Fruit fly (Drosophila melanogaster): Measurements from ENCODE around the gene vls.
A peak's percentile ranks its signal among the peaks of the same experiment; 100 is the strongest.

Gene vls

DNA sequence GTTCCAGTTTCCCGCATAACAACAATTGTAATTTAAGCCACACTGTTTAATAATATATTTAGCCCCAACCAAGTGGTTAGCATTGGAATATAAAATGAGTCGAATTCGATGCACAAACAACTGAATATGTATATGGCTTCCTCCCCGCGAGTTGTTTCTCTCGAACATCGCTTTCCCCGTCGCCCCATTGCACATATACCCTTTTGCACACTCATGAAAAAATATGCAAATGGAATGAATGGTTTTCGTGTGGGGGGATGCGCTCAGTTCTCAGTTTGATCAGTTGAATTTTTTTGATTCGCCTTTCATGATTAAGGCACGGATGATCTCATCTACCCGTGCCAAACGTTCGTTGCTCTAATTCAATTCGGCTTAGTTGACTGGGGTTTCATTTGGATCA lies 15.3 kb upstream of the vls start:
- TF ChIP-seq CrebA (GFP tag; optimal IDR thresholded peaks at IDR 0.05; ENCODE audit: borderline replicate concordance) (no peak), Mio (GFP tag; optimal IDR thresholded peaks at IDR 0.05) (no peak), HLH106 (tag; optimal IDR thresholded peaks at IDR 0.05) (no peak), dsf (GFP tag; optimal IDR thresholded peaks at IDR 0.05; ENCODE audit: borderline replicate concordance) (no peak), Hr83 (GFP tag; optimal IDR thresholded peaks at IDR 0.05; ENCODE audit: poor library complexity, severe bottlenecking) (peak; percentile 8)

DNA sequence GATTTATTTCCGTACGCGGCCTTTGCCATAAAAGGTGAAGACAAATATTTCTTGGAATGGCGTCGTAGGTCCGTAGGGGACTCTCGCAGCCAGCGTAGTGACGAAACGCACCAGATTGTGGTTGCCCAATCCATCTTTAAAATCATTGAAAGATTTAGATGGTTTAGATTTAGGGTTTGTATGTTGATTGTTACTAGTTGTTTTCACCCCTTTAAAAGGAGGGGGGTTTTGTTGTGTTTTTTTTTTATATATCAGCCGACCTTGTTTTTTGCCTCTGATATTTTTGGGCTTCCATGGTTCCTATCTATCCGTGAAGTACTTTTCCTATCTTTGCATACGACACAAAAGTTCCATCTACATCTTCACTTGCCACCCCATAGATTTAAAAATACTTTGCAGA lies 13.4 kb upstream of the vls start:
- TF ChIP-seq Rel (GFP tag; optimal IDR thresholded peaks at IDR 0.05) (no peak), Rel (tag; optimal IDR thresholded peaks at IDR 0.05) (peak; percentile 24), foxo (GFP tag; optimal IDR thresholded peaks at IDR 0.05) (peak in 1 of 2 experiments; percentile 38), OdsH (GFP tag; optimal IDR thresholded peaks at IDR 0.05) (peak; percentile 14), Hr83 (GFP tag; optimal IDR thresholded peaks at IDR 0.05; ENCODE audit: poor library complexity, severe bottlenecking) (no peak), fru (GFP tag; optimal IDR thresholded peaks at IDR 0.05) (peak; percentile 35), lola (GFP tag; optimal IDR thresholded peaks at IDR 0.05) (no peak), rgr (GFP tag; optimal IDR thresholded peaks at IDR 0.05) (peak; percentile 17), br (GFP tag; optimal IDR thresholded peaks at IDR 0.05) (peak; percentile 25)

DNA sequence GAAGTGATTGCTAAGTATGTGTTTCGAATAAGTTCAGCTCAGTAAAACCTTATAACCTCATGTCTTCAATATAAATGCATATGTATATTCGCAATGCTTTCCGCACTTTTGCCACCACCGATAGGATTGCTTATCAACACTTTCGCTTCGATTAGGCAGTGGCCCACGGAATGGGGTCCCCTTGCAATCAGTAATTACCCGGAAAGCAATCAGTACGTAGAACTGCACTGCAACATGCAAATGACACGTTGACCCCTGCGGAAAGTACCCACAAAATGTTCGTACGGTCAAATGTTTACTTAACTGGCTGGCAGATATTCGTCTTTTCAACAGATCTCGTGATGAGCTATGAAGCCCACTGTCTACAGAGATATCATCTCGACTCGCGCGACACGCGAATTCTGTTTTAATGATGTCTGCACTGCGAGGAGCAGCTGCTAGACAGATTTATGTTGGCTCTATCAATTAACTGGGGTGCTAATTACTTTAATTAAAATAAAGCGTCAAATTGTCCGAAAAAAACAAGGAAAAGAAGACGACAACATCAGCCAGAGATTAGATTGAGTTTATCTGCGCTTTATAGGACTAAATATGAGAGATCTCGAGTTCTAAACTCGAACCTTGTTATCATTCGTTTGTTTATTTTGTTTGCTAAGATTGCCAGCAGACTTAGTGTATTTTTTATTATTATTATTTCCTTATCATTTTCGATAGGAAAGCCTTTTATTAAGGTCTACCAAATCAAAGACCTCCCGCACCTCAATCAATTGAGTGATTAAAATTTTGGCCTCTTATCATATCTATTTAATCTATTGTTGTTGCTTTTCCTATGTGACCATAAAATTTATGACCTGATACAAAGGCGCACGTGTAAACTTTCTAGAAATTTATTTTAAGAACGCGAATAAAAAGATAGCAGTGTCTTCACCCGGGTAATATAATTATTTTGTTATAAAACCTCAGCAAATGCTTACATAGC lies 12.2 kb upstream of the vls start:
- TF ChIP-seq sage (GFP tag; optimal IDR thresholded peaks at IDR 0.05) (peak; percentile 44), CrebA (GFP tag; optimal IDR thresholded peaks at IDR 0.05; ENCODE audit: borderline replicate concordance) (peak; percentile 57), dmrt93B (GFP tag; optimal IDR thresholded peaks at IDR 0.05) (no peak), Rel (GFP tag; optimal IDR thresholded peaks at IDR 0.05) (peak; percentile 9), Rel (tag; optimal IDR thresholded peaks at IDR 0.05) (peak; percentile 70), h (GFP tag; optimal IDR thresholded peaks at IDR 0.05) (peak; percentile 28)

DNA sequence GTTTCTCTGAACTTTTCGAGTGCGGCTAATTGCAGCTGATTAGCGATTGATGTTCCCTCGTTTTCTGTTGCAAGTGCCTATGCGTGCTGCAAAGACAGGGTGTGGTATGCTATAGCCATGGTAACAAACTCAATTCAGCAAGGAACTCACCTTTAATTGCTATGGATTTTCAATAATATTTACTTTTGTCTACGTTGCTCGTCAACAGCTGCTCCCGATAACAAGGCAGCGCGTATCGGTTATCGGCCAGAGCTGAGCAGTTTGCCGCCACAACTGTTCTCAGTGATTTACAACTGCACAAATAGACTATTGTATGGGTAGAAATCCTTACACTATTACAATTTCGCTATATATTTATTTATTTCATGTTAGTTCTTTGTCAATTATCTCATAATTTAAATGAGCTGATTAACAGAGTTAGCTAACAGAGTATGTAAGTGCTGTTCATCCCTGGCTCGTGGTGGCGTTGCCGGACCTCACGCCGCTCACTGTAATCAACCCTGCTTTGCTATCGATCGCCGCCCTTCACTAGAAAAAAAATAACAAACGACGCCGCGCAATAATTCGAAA lies 9.8 kb upstream of the vls start, which contains the start of the genes pr and neb:
TSS of gene pr (minus strand) at position 225 of the 570 bp plus-strand sequence.
TSS of gene neb (plus strand) at position 524 of the 570 bp plus-strand sequence.
- TF ChIP-seq CrebA (GFP tag; optimal IDR thresholded peaks at IDR 0.05; ENCODE audit: borderline replicate concordance) (no peak), Dfd (GFP tag; optimal IDR thresholded peaks at IDR 0.05) (no peak), ey (GFP tag; optimal IDR thresholded peaks at IDR 0.05) (peak; percentile 53), GATAd (GFP tag; optimal IDR thresholded peaks at IDR 0.05) (no peak), br (GFP tag; optimal IDR thresholded peaks at IDR 0.05) (peak; percentile 8), Jra (GFP tag; optimal IDR thresholded peaks at IDR 0.05) (peak; percentile 15), Vsx2 (GFP tag; optimal IDR thresholded peaks at IDR 0.05; ENCODE audit: partially characterized antibody) (peak; percentile 77), OdsH (GFP tag; optimal IDR thresholded peaks at IDR 0.05) (peak; percentile 45), Abd-B (GFP tag; optimal IDR thresholded peaks at IDR 0.05) (no peak), Hr83 (GFP tag; optimal IDR thresholded peaks at IDR 0.05; ENCODE audit: poor library complexity, severe bottlenecking) (no peak), h (GFP tag; optimal IDR thresholded peaks at IDR 0.05) (peak; percentile 77), dmrt93B (GFP tag; optimal IDR thresholded peaks at IDR 0.05) (no peak), Hnf4 (GFP tag; optimal IDR thresholded peaks at IDR 0.05) (peak; percentile 58), Rel (GFP tag; optimal IDR thresholded peaks at IDR 0.05) (no peak), Rel (tag; optimal IDR thresholded peaks at IDR 0.05) (peak; percentile 55), Mio (GFP tag; optimal IDR thresholded peaks at IDR 0.05) (no peak), psq (GFP tag; optimal IDR thresholded peaks at IDR 0.05) (peak; percentile 33), dl (GFP tag; optimal IDR thresholded peaks at IDR 0.05; ENCODE audit: insufficient read depth in 1 of 2, partially characterized antibody in 2 of 2) (no peak), brk (GFP tag; optimal IDR thresholded peaks at IDR 0.05) (peak; percentile 37), Hr78 (GFP tag; optimal IDR thresholded peaks at IDR 0.05) (no peak), HLH106 (tag; optimal IDR thresholded peaks at IDR 0.05) (peak; percentile 7), pan (optimal IDR thresholded peaks at IDR 0.05) (no peak), sage (GFP tag; optimal IDR thresholded peaks at IDR 0.05) (peak; percentile 58), dsf (GFP tag; optimal IDR thresholded peaks at IDR 0.05; ENCODE audit: borderline replicate concordance) (no peak), fru (GFP tag; optimal IDR thresholded peaks at IDR 0.05) (peak; percentile 62), Sp1 (GFP tag; optimal IDR thresholded peaks at IDR 0.05) (peak; percentile 71), N (GFP tag; optimal IDR thresholded peaks at IDR 0.05) (no peak), CG9705 (GFP tag; optimal IDR thresholded peaks at IDR 0.05) (no peak), woc (GFP tag; optimal IDR thresholded peaks at IDR 0.05) (peak; percentile 49), sv (GFP tag; optimal IDR thresholded peaks at IDR 0.05) (peak; percentile 50), Myc (optimal IDR thresholded peaks at IDR 0.05) (peak; percentile 81), rgr (GFP tag; optimal IDR thresholded peaks at IDR 0.05) (peak; percentile 54), lola (GFP tag; optimal IDR thresholded peaks at IDR 0.05) (no peak), CG32264 (GFP tag; optimal IDR thresholded peaks at IDR 0.05) (peak; percentile 30), jim (GFP tag; optimal IDR thresholded peaks at IDR 0.05) (no peak), Dif (GFP tag; optimal IDR thresholded peaks at IDR 0.05; ENCODE audit: partially characterized antibody) (no peak), usp (GFP tag; optimal IDR thresholded peaks at IDR 0.05) (no peak), tai (GFP tag; optimal IDR thresholded peaks at IDR 0.05) (no peak), foxo (GFP tag; optimal IDR thresholded peaks at IDR 0.05) (peak in 1 of 2 experiments; percentile 68)

Data from whole organism, wandering third instar larva.